Fruit fly (Drosophila melanogaster) Kc167 (cell line): ENCODE results near the gene mRpL11.

ENCODE experiments used
- Myc ChIP-seq: fragments of >200 bp; optimal IDR thresholded peaks from 2 replicates; lab custom pipeline; 2017; ENCODE audit warnings: missing external identifiers
- Sin3A ChIP-seq: fragments of >200 bp; optimal IDR thresholded peaks from 2 replicates; lab custom pipeline; 2018; ENCODE audit warnings: missing external identifiers
- h ChIP-seq: fragments of >200 bp; optimal IDR thresholded peaks from 3 replicates; lab custom pipeline; 2018; ENCODE audit warnings: missing external identifiers
- insv ChIP-seq: fragments of >200 bp; optimal IDR thresholded peaks from 3 replicates; lab custom pipeline; 2018; ENCODE audit warnings: missing external identifiers
- psq ChIP-seq: fragments of >200 bp; optimal IDR thresholded peaks from 2 replicates; lab custom pipeline; 2017; ENCODE audit warnings: missing external identifiers
- ttk ChIP-seq: sonication (Bioruptor generic); optimal IDR thresholded peaks from 2 replicates; lab custom pipeline; 2017; ENCODE audit warnings: missing external identifiers

The mRpL11 gene

DNA sequence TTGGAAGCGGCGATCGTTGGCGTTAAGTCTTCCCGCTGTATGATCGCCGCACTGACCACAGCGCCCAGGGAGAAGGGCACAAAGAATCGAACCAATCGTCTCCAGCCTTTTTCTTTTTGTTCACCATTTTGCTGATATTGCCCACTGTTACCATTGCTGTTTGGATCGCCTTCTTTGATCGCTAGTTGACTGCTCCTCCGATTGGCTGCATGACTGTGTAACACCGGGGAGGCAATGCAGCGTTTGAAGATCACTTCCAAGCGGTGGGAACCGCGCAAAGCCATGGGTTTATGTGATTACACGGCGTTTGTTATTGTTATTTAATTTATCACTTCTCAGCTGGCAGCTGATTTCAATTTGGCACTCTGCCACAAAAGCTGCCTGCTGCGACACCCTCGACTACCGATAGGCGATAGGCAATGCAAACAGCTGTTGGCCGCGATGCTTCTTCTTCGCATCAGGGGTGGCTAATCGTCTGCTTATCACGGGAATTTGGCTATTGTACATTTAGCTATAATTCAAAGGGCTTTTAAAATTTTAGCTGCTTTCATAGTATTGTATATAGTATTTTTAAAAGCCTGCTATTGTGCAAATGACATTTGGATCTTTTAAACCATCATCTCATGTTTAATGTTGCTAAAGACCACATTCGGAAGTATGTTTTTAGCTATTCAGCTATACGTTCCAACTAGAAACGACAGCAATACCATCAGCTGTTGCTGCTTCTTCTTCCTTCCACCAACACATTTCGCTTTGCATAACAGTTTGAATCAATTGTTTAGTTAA lies at the start of gene mRpL11, which contains the start of gene HtrA2:
mRpL11 (plus strand) TSS at position 716 of the 786 bp plus-strand sequence.
HtrA2 (minus strand) TSS at position 590 of the 786 bp plus-strand sequence.
- TF ChIP-seq h (lab: Kevin White, UChicago): no peak
- TF ChIP-seq Sin3A (lab: Kevin White, UChicago): peak; percentile 64

dm6 chr3R:14462341-14462740 lies 49.3 kb upstream of the mRpL11 start:
- no peak for TF ChIP-seq Sin3A (lab: Kevin White, UChicago)
- TF ChIP-seq h (lab: Kevin White, UChicago): no peak

DNA sequence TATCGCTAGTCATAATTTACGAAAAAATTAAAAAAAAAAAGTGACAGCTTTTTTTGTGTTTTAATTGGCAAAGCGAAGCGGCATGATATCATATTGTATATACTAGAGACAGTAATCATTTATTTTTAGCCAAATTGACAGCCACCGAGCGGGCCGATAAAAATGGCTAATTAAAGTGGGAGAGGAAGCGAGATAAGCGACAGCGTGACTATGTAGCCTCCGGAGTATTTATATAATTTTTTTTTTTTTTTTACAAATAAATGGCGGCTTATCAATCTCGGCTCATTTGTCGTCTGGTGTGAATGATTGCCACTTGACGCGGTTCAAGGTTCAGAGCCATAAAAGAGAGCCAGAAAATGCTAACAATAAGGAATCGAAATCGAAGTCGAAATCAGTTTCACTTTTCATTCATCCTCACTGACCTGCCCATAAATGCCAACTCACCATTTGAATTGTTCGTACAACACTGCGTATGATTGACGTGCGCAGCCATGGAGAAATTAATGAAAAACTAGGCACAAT lies 48.7 kb upstream of the mRpL11 start:
- TF ChIP-seq Sin3A (lab: Kevin White, UChicago) (no peak), insv (no peak), h (lab: Kevin White, UChicago) (no peak), ttk (lab: Kevin White, UChicago) (no peak), Myc (no peak), psq (lab: Kevin White, UChicago) (no peak)

DNA sequence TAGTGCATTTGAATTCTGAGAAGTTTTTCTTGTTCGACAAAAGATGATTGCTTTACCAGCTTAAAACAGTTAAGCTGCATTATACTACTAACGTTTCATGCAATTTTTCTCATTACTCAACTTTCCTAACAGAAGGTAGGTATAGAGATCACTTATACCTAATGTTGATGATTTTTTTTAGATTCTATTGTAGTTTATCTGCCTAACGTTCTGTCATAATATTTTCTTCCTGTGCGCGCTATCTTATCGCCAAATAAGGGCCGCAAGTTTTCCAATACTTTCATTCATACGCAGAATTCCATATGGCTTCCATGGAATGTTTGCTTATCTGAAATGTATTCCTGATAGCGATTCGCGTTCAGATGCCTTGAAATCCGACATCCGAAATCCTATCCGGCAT lies 47.2 kb upstream of the mRpL11 start:
- TF ChIP-seq ttk (lab: Kevin White, UChicago): no peak
- TF ChIP-seq psq (lab: Kevin White, UChicago): no peak
- TF ChIP-seq insv: no peak
- no peak for TF ChIP-seq h (lab: Kevin White, UChicago)
- no peak for TF ChIP-seq Sin3A (lab: Kevin White, UChicago)
- no peak for TF ChIP-seq Myc

DNA sequence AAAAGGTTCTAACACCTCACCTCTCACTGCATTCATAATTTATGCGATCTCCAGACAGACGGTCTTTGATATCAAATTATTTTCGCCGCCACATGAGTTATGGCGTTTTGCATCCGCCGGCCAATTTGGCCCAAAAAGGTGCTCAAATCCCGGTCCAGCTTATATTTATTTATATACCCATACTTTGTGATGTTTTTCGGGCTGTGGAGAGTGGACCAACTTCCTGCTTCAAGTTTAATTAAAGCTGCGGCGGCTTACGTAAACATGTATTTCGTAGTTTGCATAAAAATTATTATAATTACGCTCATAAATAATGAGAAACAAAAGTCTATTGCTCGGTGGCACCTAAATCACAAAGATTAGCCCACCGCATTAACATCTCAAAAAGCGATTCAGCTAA lies 46.5 kb upstream of the mRpL11 start:
- no peak for TF ChIP-seq insv
- no peak for TF ChIP-seq ttk (lab: Kevin White, UChicago)
- no peak for TF ChIP-seq Myc
- no peak for TF ChIP-seq h (lab: Kevin White, UChicago)
- no peak for TF ChIP-seq psq (lab: Kevin White, UChicago)
- TF ChIP-seq Sin3A (lab: Kevin White, UChicago): no peak

DNA sequence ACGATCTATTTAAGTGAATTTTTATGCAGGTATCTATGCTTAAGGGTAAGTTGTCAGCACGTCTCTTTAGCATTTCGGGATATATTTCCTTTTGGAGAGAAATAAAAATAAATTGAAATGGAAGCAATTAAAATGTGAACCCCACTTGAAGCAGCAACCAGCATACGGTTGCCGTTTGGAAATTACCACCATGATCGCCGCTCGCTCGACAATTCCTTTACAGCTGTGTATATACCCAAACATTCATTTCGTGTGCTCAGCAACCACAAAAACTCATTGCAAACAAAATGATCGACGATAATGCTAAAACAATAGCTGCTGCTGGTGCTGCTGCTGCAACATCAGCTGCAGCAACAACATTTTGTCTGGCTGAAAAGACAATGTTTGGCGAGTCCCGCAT lies 45.3 kb upstream of the mRpL11 start:
- TF ChIP-seq h (lab: Kevin White, UChicago): no peak
- TF ChIP-seq insv: no peak
- TF ChIP-seq Sin3A (lab: Kevin White, UChicago): no peak
- no peak for TF ChIP-seq Myc
- no peak for TF ChIP-seq ttk (lab: Kevin White, UChicago)
- no peak for TF ChIP-seq psq (lab: Kevin White, UChicago)

DNA sequence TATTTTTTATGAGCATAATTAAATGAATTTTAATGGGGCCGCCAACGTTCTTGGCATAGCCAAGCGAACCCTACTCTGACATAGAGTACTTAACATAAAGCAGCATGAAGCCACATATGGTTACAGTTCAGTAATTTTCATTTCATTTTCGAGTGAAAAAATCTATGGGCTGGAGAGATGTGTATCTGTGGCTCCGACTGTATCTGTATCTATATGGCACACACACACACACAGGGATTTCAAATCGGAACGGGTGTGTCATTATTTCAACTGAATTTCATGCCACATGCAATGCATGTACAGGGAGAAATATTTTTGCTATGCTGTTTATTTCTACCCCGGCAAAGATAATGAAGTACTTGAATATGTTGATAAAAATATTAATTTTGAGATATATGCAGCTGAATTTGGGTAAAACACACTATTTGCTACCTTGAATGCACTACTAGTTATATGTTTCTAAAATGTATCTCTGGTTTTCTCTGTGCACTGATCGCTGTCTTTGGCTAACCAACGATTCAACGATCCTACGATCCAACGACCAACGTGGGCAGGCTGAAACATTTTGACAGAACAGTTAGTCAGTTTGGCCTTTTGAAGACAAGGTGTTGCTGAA lies 44.3 kb upstream of the mRpL11 start:
- no peak for TF ChIP-seq h (lab: Kevin White, UChicago)

DNA sequence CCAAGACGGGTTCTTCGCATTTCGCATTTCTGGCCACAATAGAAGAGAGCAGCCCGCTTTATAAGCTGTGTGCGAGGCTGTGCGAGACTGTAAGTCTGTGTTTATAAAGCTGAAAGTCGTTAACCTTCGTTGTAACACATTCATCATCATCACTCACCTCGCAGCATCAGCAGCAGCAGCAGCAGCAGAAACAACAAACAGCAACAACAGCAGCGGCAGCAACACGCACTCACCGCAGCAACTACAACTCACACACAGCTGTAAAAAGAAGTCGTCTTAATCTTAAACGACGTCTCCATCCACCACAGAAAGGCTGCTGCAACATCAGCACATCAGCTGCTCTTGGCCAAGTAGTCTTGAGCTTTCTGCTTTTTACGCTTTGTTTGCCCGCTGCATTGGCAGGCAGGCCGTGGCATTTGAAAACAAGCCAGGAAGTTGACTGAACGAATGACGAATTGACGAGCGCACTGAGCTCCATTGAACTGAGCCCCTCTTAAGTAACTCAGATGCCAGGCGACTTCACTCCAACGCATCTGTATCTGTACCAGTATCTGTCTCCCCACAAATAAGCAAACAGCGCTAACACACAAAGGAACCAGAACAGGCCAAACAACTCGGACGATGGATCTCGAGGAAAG lies 42.9 kb upstream of the mRpL11 start:
- TF ChIP-seq ttk (lab: Kevin White, UChicago) (no peak), Myc (no peak), Sin3A (lab: Kevin White, UChicago) (no peak), insv (no peak), h (lab: Kevin White, UChicago) (no peak), psq (lab: Kevin White, UChicago) (no peak)

DNA sequence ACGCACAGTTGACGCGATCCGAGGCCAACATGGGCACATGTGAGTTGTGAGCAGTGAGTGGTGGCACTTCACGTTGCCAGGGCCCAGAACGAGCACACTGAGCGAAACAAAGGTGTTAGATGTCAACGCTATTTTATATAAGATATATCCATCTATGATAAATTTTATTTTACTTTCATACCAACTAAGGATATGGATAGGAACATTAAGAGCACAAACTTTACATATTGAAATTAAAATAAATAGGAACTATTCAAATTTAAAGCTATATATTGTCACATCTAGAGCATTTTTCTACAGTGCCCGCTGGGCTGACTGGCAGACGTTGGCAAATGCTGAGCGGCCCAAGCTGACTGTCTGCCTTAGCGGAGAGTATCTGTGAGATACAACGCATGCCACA lies 41.9 kb upstream of the mRpL11 start:
- TF ChIP-seq insv: no peak
- TF ChIP-seq Myc: no peak
- TF ChIP-seq Sin3A (lab: Kevin White, UChicago): no peak
- TF ChIP-seq ttk (lab: Kevin White, UChicago): no peak
- TF ChIP-seq h (lab: Kevin White, UChicago): no peak
- no peak for TF ChIP-seq psq (lab: Kevin White, UChicago)

- TF ChIP-seq Sin3A (lab: Kevin White, UChicago): no peak
- TF ChIP-seq insv: no peak
- TF ChIP-seq Myc: no peak
- TF ChIP-seq ttk (lab: Kevin White, UChicago): no peak
- TF ChIP-seq psq (lab: Kevin White, UChicago): no peak
These were observed 41.0 kb upstream of the mRpL11 start for dm6 chr3R:14470630-14471029.

dm6 chr3R:14471426-14471825 lies 40.2 kb upstream of the mRpL11 start:
- TF ChIP-seq h (lab: Kevin White, UChicago) (no peak), Myc (no peak), insv (no peak), ttk (lab: Kevin White, UChicago) (no peak), psq (lab: Kevin White, UChicago) (no peak), Sin3A (lab: Kevin White, UChicago) (no peak)

- TF ChIP-seq h (lab: Kevin White, UChicago): no peak
These were observed 38.9 kb upstream of the mRpL11 start for dm6 chr3R:14472580-14473353.
